Fruit fly (Drosophila melanogaster) whole organism, pupa: ENCODE measurements around the gene Polr3E.

ENCODE experiments used
- CG12605 ChIP-seq: fragments of 200-800 bp; sonication (Bioruptor generic); IDR thresholded peaks from 2 replicates; pipeline ENCODE4 v1.3.6; 2022; ENCODE audit warnings: missing biosample characterization, missing genetic modification characterization
- CG13204 ChIP-seq: fragments of 200-800 bp; sonication (Bioruptor generic); optimal IDR thresholded peaks from 2 replicates; lab custom pipeline; 2018; ENCODE audit warnings: missing biosample characterization, mild to moderate bottlenecking, missing genetic modification characterization, moderate library complexity
- CG14655 ChIP-seq: fragments of 200-800 bp; sonication (Bioruptor generic); optimal IDR thresholded peaks from 3 replicates; lab custom pipeline; 2017; ENCODE audit warnings: mild to moderate bottlenecking, missing biosample characterization, missing genetic modification reagents, missing genetic modification characterization
- CG17806 ChIP-seq: fragments of 200-800 bp; sonication (Bioruptor generic); optimal IDR thresholded peaks from 2 replicates; lab custom pipeline; 2018; ENCODE audit warnings: missing biosample characterization, mild to moderate bottlenecking, missing genetic modification characterization, moderate library complexity
- CG32121 ChIP-seq: fragments of 200-800 bp; sonication (Bioruptor generic); IDR thresholded peaks from 2 replicates; pipeline ENCODE4 v1.3.6; 2022; ENCODE audit warnings: missing biosample characterization, missing genetic modification characterization
- CG9948 ChIP-seq: fragments of 200-800 bp; sonication (Bioruptor generic); optimal IDR thresholded peaks from 2 replicates; lab custom pipeline; 2018; ENCODE audit warnings: missing biosample characterization, mild to moderate bottlenecking, missing genetic modification characterization, moderate library complexity
- D1 ChIP-seq: fragments of 200-800 bp; sonication (Bioruptor generic); optimal IDR thresholded peaks from 2 replicates; lab custom pipeline; 2018; ENCODE audit warnings: missing biosample characterization, mild to moderate bottlenecking, missing genetic modification characterization, moderate library complexity
- EcR ChIP-seq: fragments of 200-800 bp; sonication (Bioruptor generic); optimal IDR thresholded peaks from 3 replicates; lab custom pipeline; 2019; ENCODE audit warnings: missing biosample characterization, missing genetic modification characterization, mild to moderate bottlenecking, moderate library complexity, missing genetic modification reagents
- Ets98B ChIP-seq: fragments of 200-800 bp; sonication (Bioruptor generic); IDR thresholded peaks from 2 replicates; pipeline ENCODE4 v1.3.6; 2022; ENCODE audit warnings: missing biosample characterization, missing genetic modification characterization
- Snoo ChIP-seq: fragments of 200-800 bp; sonication (Bioruptor generic); optimal IDR thresholded peaks from 3 replicates; lab custom pipeline; 2017; ENCODE audit warnings: missing biosample characterization, mild to moderate bottlenecking, missing genetic modification characterization, inconsistent platforms
- gl ChIP-seq: fragments of 200-800 bp; sonication (Bioruptor generic); optimal IDR thresholded peaks from 2 replicates; lab custom pipeline; 2018; ENCODE audit warnings: missing biosample characterization, mild to moderate bottlenecking, missing genetic modification characterization

dm6 chr3L:21054188-21054893 lies 22.7 kb downstream of the Polr3E start:
- TF ChIP-seq EcR (GFP tag; lab: Kevin White, UChicago) (no peak), Snoo (no peak), gl (tag; lab: Kevin White, UChicago) (no peak), CG32121 (no peak), Ets98B (GFP tag; lab: Robert Waterston, UW) (no peak), CG13204 (peak; percentile 3), CG17806 (tag; lab: Kevin White, UChicago) (no peak), D1 (tag; lab: Kevin White, UChicago) (no peak), CG9948 (tag; lab: Kevin White, UChicago) (no peak), CG14655 (GFP tag; lab: Kevin White, UChicago) (no peak), CG12605 (GFP tag; lab: Robert Waterston, UW) (no peak)
